Fruit fly (Drosophila melanogaster): ENCODE data around the gene Idi.

DNA sequence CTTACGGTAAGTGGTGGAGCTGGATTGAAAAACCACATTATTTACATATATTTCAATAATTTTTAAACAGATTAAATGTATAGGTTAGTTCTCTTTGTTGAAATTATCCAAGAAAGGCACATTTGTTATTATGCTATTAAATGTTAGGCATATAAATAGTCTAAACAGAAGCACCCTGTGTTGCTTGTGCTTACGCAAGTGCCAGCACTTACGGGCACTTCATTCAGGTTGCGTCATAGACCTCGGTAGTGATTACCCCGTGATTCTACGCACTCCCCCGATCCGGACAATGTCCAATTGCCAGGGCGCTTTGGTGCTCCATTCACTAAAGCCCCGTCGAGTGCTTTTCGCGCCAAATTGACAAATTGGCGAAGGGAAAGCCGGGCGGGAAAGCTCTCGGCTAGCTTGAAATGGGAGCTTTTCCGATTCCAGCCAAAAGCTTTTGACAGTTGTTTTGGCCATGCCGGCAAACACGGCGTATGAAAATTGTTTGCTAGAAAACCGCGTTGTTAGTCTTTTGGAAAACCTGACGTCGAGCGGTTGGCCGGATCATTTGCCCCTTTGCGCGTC lies 23.3 kb upstream of the Idi start, which contains the start of gene ETHR:
- TF ChIP-seq h (optimal IDR thresholded peaks at IDR 0.05) (no peak), ttk (optimal IDR thresholded peaks at IDR 0.05) (no peak), insv (optimal IDR thresholded peaks at IDR 0.05) (no peak), psq (optimal IDR thresholded peaks at IDR 0.05) (no peak), Myc (optimal IDR thresholded peaks at IDR 0.05) (no peak)
